Worm (Caenorhabditis elegans) whole organism, L3 larva: ENCODE results near the gene clec-186.
A peak's percentile ranks its signal among the peaks of the same experiment; 100 is the strongest.

ENCODE experiments used
- R02D3.7 ChIP-seq: fragments of 150-350 bp; optimal IDR thresholded peaks from 2 replicates; lab custom pipeline; 2014; ENCODE audit warnings: missing biosample characterization, missing genetic modification characterization
- aly-2 ChIP-seq: fragments of 150-350 bp; optimal IDR thresholded peaks from 2 replicates; lab custom pipeline; 2014; ENCODE audit warnings: missing biosample characterization, missing genetic modification characterization
- ceh-16 ChIP-seq: sonication (generic microtip); optimal IDR thresholded peaks from 2 replicates; lab custom pipeline; 2017; ENCODE audit warnings: missing biosample characterization, missing genetic modification characterization
- ceh-28 ChIP-seq: fragments of 150-350 bp; optimal IDR thresholded peaks from 2 replicates; lab custom pipeline; 2014; ENCODE audit warnings: missing biosample characterization, missing genetic modification reagents, missing genetic modification characterization
- ceh-82 ChIP-seq: fragments of 150-350 bp; optimal IDR thresholded peaks from 2 replicates; lab custom pipeline; 2014; ENCODE audit warnings: missing biosample characterization, missing genetic modification characterization
- daf-12 ChIP-seq: fragments of 150-350 bp; optimal IDR thresholded peaks from 2 replicates; lab custom pipeline; 2014; ENCODE audit warnings: missing biosample characterization, missing genetic modification reagents, missing genetic modification characterization
- egl-5 ChIP-seq: fragments of 150-350 bp; optimal IDR thresholded peaks from 2 replicates; lab custom pipeline; 2017; ENCODE audit warnings: missing biosample characterization, missing genetic modification reagents, missing genetic modification characterization, inconsistent platforms
- elt-2 ChIP-seq: sonication (generic microtip); optimal IDR thresholded peaks from 2 replicates; lab custom pipeline; 2016; ENCODE audit warnings: missing genetic modification reagents, mild to moderate bottlenecking, missing genetic modification characterization, missing compliant biosample characterization
- elt-3 ChIP-seq, 3 experiments: fragments of 150-350 bp in 1 of 3; sonication (generic microtip) in 2 of 3; optimal IDR thresholded peaks; 2 replicates in 2 of 3; 4 replicates in 1 of 3; lab custom pipeline; 2014 to 2017; ENCODE audit warnings: missing biosample characterization in 3 of 3, missing genetic modification characterization in 3 of 3
- eor-1 ChIP-seq, 2 experiments: fragments of 150-350 bp; optimal IDR thresholded peaks; 2 replicates each; lab custom pipeline; 2014 to 2018; ENCODE audit warnings: missing biosample characterization in 2 of 2, missing genetic modification characterization in 2 of 2
- fkh-10 ChIP-seq: sonication (generic microtip); optimal IDR thresholded peaks from 2 replicates; lab custom pipeline; 2017; ENCODE audit warnings: missing biosample characterization, missing genetic modification reagents, missing genetic modification characterization
- hmg-11 ChIP-seq: sonication (generic microtip); optimal IDR thresholded peaks from 2 replicates; lab custom pipeline; 2016; ENCODE audit warnings: missing genetic modification characterization, missing compliant biosample characterization
- lin-39 ChIP-seq: fragments of 150-350 bp; optimal IDR thresholded peaks from 2 replicates; lab custom pipeline; 2018; ENCODE audit warnings: missing biosample characterization, missing genetic modification reagents, missing genetic modification characterization
- lsy-12 ChIP-seq: sonication (generic microtip); optimal IDR thresholded peaks from 2 replicates; lab custom pipeline; 2016; ENCODE audit warnings: mild to moderate bottlenecking, missing genetic modification characterization, missing compliant biosample characterization
- mdl-1 ChIP-seq: fragments of 150-350 bp; optimal IDR thresholded peaks from 2 replicates; lab custom pipeline; 2014; ENCODE audit warnings: missing biosample characterization, missing genetic modification characterization
- nfya-1 ChIP-seq: sonication (generic microtip); optimal IDR thresholded peaks from 2 replicates; lab custom pipeline; 2017; ENCODE audit warnings: missing genetic modification characterization, mild to moderate bottlenecking, missing compliant biosample characterization, antibody characterized with exemption, moderate library complexity; ENCODE audit not compliant: insufficient read depth
- nhr-11 ChIP-seq: fragments of 150-350 bp; optimal IDR thresholded peaks from 2 replicates; lab custom pipeline; 2014; ENCODE audit warnings: missing biosample characterization, missing genetic modification characterization
- nhr-23 ChIP-seq: fragments of 150-350 bp; optimal IDR thresholded peaks from 2 replicates; lab custom pipeline; 2014; ENCODE audit warnings: missing biosample characterization, missing genetic modification reagents, missing genetic modification characterization
- nhr-25 ChIP-seq: sonication (generic microtip); optimal IDR thresholded peaks from 2 replicates; lab custom pipeline; 2017; ENCODE audit warnings: missing biosample characterization, missing genetic modification characterization
- nhr-28 ChIP-seq: fragments of 150-350 bp; optimal IDR thresholded peaks from 2 replicates; lab custom pipeline; 2014; ENCODE audit warnings: missing biosample characterization, missing genetic modification characterization
- nhr-43 ChIP-seq: sonication (generic microtip); optimal IDR thresholded peaks from 2 replicates; lab custom pipeline; 2016; ENCODE audit warnings: mild to moderate bottlenecking, missing genetic modification characterization, missing compliant biosample characterization; ENCODE audit not compliant: poor library complexity, severe bottlenecking
- nhr-67 ChIP-seq: fragments of 150-350 bp; optimal IDR thresholded peaks from 2 replicates; lab custom pipeline; 2014; ENCODE audit warnings: missing biosample characterization, missing genetic modification characterization
- nhr-76 ChIP-seq: fragments of 150-350 bp; sonication (generic microtip); optimal IDR thresholded peaks from 5 replicates; lab custom pipeline; 2014; ENCODE audit warnings: missing biosample characterization, missing genetic modification characterization
- nhr-77 ChIP-seq: fragments of 150-350 bp; optimal IDR thresholded peaks from 2 replicates; lab custom pipeline; 2014; ENCODE audit warnings: missing biosample characterization, missing genetic modification characterization
- pha-4 ChIP-seq: fragments of 150-350 bp; optimal IDR thresholded peaks from 2 replicates; lab custom pipeline; 2014; ENCODE audit warnings: missing biosample characterization, missing genetic modification reagents, missing genetic modification characterization
- zag-1 ChIP-seq: fragments of 150-350 bp; optimal IDR thresholded peaks from 2 replicates; lab custom pipeline; 2014; ENCODE audit warnings: missing biosample characterization, missing genetic modification characterization
- ztf-11 ChIP-seq: fragments of 150-350 bp; optimal IDR thresholded peaks from 2 replicates; lab custom pipeline; 2014; ENCODE audit warnings: missing biosample characterization, missing genetic modification characterization
- ztf-4 ChIP-seq: fragments of 150-350 bp; optimal IDR thresholded peaks from 2 replicates; lab custom pipeline; 2014; ENCODE audit warnings: missing biosample characterization, missing genetic modification characterization

The clec-186 gene

ce11 chrIV:12842895-12843294 is 23.0 kb upstream of the clec-186 start:
- TF ChIP-seq daf-12 (tag; lab: Kevin White, UChicago) (no peak), elt-2 (no peak), aly-2 (tag; lab: Kevin White, UChicago) (no peak), nhr-25 (tag; lab: Kevin White, UChicago) (no peak), eor-1 (tag; optimal IDR thresholded peaks at IDR 0.05; lab: Kevin White, UChicago) (no peak), ztf-11 (tag; lab: Kevin White, UChicago) (no peak), nfya-1 (tag; lab: Kevin White, UChicago) (peak; percentile 14)

ce11 chrIV:12845596-12845995 is 20.3 kb upstream of the clec-186 start, which contains the start of gene txt-19:
TSS of gene txt-19 (plus strand) at chrIV:12845899.
- peak; percentile 8 for TF ChIP-seq hmg-11 (tag; lab: Kevin White, UChicago)
- TF ChIP-seq mdl-1 (tag; lab: Kevin White, UChicago) = no peak
- no peak for TF ChIP-seq nhr-28
- peak; percentile 50 for TF ChIP-seq nfya-1 (tag; lab: Kevin White, UChicago)
- TF ChIP-seq lin-39 = peak; percentile 63
- no peak for TF ChIP-seq nhr-43 (tag; lab: Kevin White, UChicago)

- no peak for TF ChIP-seq nhr-25 (tag; lab: Kevin White, UChicago)
- no peak for TF ChIP-seq ztf-11 (tag; lab: Kevin White, UChicago)
- no peak for TF ChIP-seq ceh-82 (tag; lab: Kevin White, UChicago)
- no peak for TF ChIP-seq mdl-1 (tag; lab: Kevin White, UChicago)
- peak; percentile 11 for TF ChIP-seq hmg-11 (tag; lab: Kevin White, UChicago)
- peak; percentile 39 for TF ChIP-seq pha-4 (tag; lab: Kevin White, UChicago)
- TF ChIP-seq elt-3 (tag; optimal IDR thresholded peaks at IDR 0.05; lab: Kevin White, UChicago) = no peak
- TF ChIP-seq R02D3.7 (tag; lab: Kevin White, UChicago) = no peak
- TF ChIP-seq nfya-1 (tag; lab: Kevin White, UChicago) = peak; percentile 26
Observed at ce11 chrIV:12849030-12849560, 16.8 kb upstream of the clec-186 start, which contains the start of gene srf-3. TSS of gene srf-3 (plus strand) at chrIV:12849510.

- peak; percentile 7 for TF ChIP-seq elt-2
- TF ChIP-seq nhr-77 (tag; lab: Kevin White, UChicago) = no peak
Observed at ce11 chrIV:12854372-12855114, 11.4 kb upstream of the clec-186 start.

ce11 chrIV:12855248-12855647 is 10.7 kb upstream of the clec-186 start, which contains the start of gene nstp-5:
TSS of gene nstp-5 (plus strand) at chrIV:12855548.
- TF ChIP-seq zag-1 (tag; lab: Kevin White, UChicago) = no peak
- no peak for TF ChIP-seq fkh-10 (GFP tag; lab: Kevin White, UChicago)

- no peak for TF ChIP-seq nhr-11 (tag; lab: Kevin White, UChicago)
- TF ChIP-seq ceh-16 (tag; lab: Kevin White, UChicago) = no peak
- no peak for TF ChIP-seq nhr-76
- TF ChIP-seq nhr-67 (tag; lab: Kevin White, UChicago) = no peak
- TF ChIP-seq elt-2 = no peak
- no peak for TF ChIP-seq nhr-23 (tag; lab: Kevin White, UChicago)
- TF ChIP-seq egl-5 = no peak
- TF ChIP-seq nfya-1 (tag; lab: Kevin White, UChicago) = no peak
- no peak for TF ChIP-seq lsy-12 (tag; lab: Kevin White, UChicago)
- TF ChIP-seq ztf-4 (tag; lab: Kevin White, UChicago) = no peak
- no peak for TF ChIP-seq ceh-28 (tag; lab: Kevin White, UChicago)
- TF ChIP-seq eor-1 (tag; optimal IDR thresholded peaks at IDR 0.05; lab: Kevin White, UChicago) = no peak
- TF ChIP-seq nhr-28 = no peak
- TF ChIP-seq, all 47 proteins: peak for 0
Observed at ce11 chrIV:12859797-12860196, 6.1 kb upstream of the clec-186 start, which contains the start of gene gcy-18. TSS of gene gcy-18 (plus strand) at chrIV:12860097.
